Fruit fly (Drosophila melanogaster): ENCODE data around the gene CG9801.

CG9801 gene

DNA sequence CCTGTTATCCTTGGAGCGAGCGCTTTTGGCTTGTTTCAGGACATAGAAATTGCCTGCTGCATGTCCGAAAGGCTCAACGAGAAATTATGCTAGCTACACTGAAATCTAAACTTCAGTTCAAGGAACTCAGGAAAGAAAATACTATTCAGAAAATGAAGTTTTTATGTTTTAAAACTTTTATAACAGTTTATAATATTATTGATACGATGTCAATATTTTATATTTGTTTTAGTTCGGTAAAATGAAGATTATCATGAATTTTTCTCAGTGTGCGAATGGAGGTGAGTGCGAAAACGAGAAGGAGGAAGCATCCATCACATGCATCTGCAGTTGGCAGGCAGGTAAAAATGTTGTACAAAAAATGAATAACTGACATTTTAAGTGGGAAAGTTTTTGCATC, 1.1 kb downstream of the CG9801 start (continued):
- TF ChIP-seq NfI (GFP tag; optimal IDR thresholded peaks at IDR 0.05) (peak; percentile 16), CG17186 (GFP tag; optimal IDR thresholded peaks at IDR 0.05) (no peak), Sox102F (GFP tag; optimal IDR thresholded peaks at IDR 0.05) (peak; percentile 82), CG12219 (GFP tag; optimal IDR thresholded peaks at IDR 0.05) (peak; percentile 15), fd102C (GFP tag; optimal IDR thresholded peaks at IDR 0.05) (peak; percentile 25), CG14667 (GFP tag; IDR thresholded peaks at IDR 0.05) (no peak), cwo (GFP tag; optimal IDR thresholded peaks at IDR 0.05) (peak; percentile 23), E2f2 (GFP tag; IDR thresholded peaks at IDR 0.05) (peak; percentile 37; the same call in 1 of the 2 replicates), CG10959 (GFP tag; IDR thresholded peaks at IDR 0.05) (peak; percentile 59; the same call in 1 of the 2 replicates), CG17385 (GFP tag; optimal IDR thresholded peaks at IDR 0.05) (peak; percentile 64), CG11695 (GFP tag; IDR thresholded peaks at IDR 0.05) (peak; percentile 57; the same call in 2 of the 3 replicates), lab (GFP tag; optimal IDR thresholded peaks at IDR 0.05) (peak; percentile 59), Dek (tag; optimal IDR thresholded peaks at IDR 0.05) (peak; percentile 37), CG15011 (GFP tag; optimal IDR thresholded peaks at IDR 0.05) (peak; percentile 14), Tbp (GFP tag; optimal IDR thresholded peaks at IDR 0.05) (no peak), CG14014 (GFP tag; IDR thresholded peaks at IDR 0.05) (0 out of 2 replicates have a peak, but pooled peaks have one; percentile 23), org-1 (GFP tag; optimal IDR thresholded peaks at IDR 0.05) (peak; percentile 49), CG18476 (GFP tag; optimal IDR thresholded peaks at IDR 0.05) (peak; percentile 44), D19A (tag; optimal IDR thresholded peaks at IDR 0.05) (peak; percentile 69), CG15696 (tag; optimal IDR thresholded peaks at IDR 0.05) (peak; percentile 54), tgo (GFP tag; IDR thresholded peaks at IDR 0.05) (peak; percentile 60), CHES-1-like (GFP tag; optimal IDR thresholded peaks at IDR 0.05) (no peak), Six4 (GFP tag; optimal IDR thresholded peaks at IDR 0.05) (peak; percentile 56), CG12391 (tag; optimal IDR thresholded peaks at IDR 0.05) (peak; percentile 74), CG34422 (GFP tag; IDR thresholded peaks at IDR 0.05) (peak; percentile 56; the same call in 2 of the 3 replicates), CG13775 (GFP tag; optimal IDR thresholded peaks at IDR 0.05) (peak; percentile 59), prd (optimal IDR thresholded peaks at IDR 0.05) (no peak), prd (GFP tag; IDR thresholded peaks at IDR 0.05) (peak; percentile 88), run (tag; optimal IDR thresholded peaks at IDR 0.05) (peak; percentile 38), tio (GFP tag; optimal IDR thresholded peaks at IDR 0.05) (peak; percentile 44), HLH3B (GFP tag; IDR thresholded peaks at IDR 0.05) (peak; percentile 72), shn (GFP tag; optimal IDR thresholded peaks at IDR 0.05) (no peak), lola (GFP tag; optimal IDR thresholded peaks at IDR 0.05) (peak in 1 of 3 experiments; percentile 65), CoRest (tag; optimal IDR thresholded peaks at IDR 0.05) (peak; percentile 67), HHEX (GFP tag; optimal IDR thresholded peaks at IDR 0.05) (peak; percentile 7), CG10979 (tag; optimal IDR thresholded peaks at IDR 0.05) (peak; percentile 76), hth (optimal IDR thresholded peaks at IDR 0.05) (no peak), en (GFP tag; optimal IDR thresholded peaks at IDR 0.05) (no peak), CG7271 (tag; optimal IDR thresholded peaks at IDR 0.05) (peak; percentile 88), CG18764 (GFP tag; optimal IDR thresholded peaks at IDR 0.05) (peak; percentile 28), CG3847 (GFP tag; IDR thresholded peaks at IDR 0.05) (no peak), CrebB (tag; optimal IDR thresholded peaks at IDR 0.05) (no peak), seq (GFP tag; IDR thresholded peaks at IDR 0.05) (peak; percentile 57), CG10321 (GFP tag; IDR thresholded peaks at IDR 0.05) (0 out of 2 replicates have a peak, but pooled peaks have one; percentile 21), Camta (GFP tag; optimal IDR thresholded peaks at IDR 0.05) (peak; percentile 45), CG7786 (GFP tag; optimal IDR thresholded peaks at IDR 0.05) (no peak), CG12744 (GFP tag; optimal IDR thresholded peaks at IDR 0.05) (no peak), CG12769 (tag; optimal IDR thresholded peaks at IDR 0.05) (peak; percentile 7), CG18619 (GFP tag; optimal IDR thresholded peaks at IDR 0.05) (peak; percentile 20), dpn (GFP tag; optimal IDR thresholded peaks at IDR 0.05) (peak in 1 of 2 experiments; percentile 63), tx (GFP tag; optimal IDR thresholded peaks at IDR 0.05) (no peak)
